Worm (Caenorhabditis elegans): ENCODE results near the gene spin-1.

spin-1 gene

ce11 chrV:12071483-12071882 lies 43.3 kb upstream of the spin-1 start:
- TF ChIP-seq dmd-8 (GFP tag; IDR thresholded peaks at IDR 0.05) (no peak), daf-8 (GFP tag; IDR thresholded peaks at IDR 0.05) (no peak), dpl-1 (GFP tag; optimal IDR thresholded peaks at IDR 0.05) (no peak), mdl-1 (tag; optimal IDR thresholded peaks at IDR 0.05) (peak; percentile 14 to 70), spr-3 (GFP tag; optimal IDR thresholded peaks at IDR 0.05) (no peak), hlh-30 (tag; optimal IDR thresholded peaks at IDR 0.05; ENCODE audit: insufficient read depth) (peak; percentile 81), daf-19 (GFP tag; conservative IDR thresholded peaks at IDR 0.05) (no peak), nhr-41 (GFP tag; IDR thresholded peaks at IDR 0.05) (no peak), ctbp-1 (GFP tag; IDR thresholded peaks at IDR 0.05) (no peak), T20F7.1 (GFP tag; optimal IDR thresholded peaks at IDR 0.05) (no peak), aly-2 (tag; optimal IDR thresholded peaks at IDR 0.05) (no peak), cey-2 (tag; optimal IDR thresholded peaks at IDR 0.05; ENCODE audit: borderline replicate concordance, insufficient read depth) (no peak), madf-5 (GFP tag; IDR thresholded peaks at IDR 0.05) (no peak), nhr-48 (tag; optimal IDR thresholded peaks at IDR 0.05) (no peak), dve-1 (tag; optimal IDR thresholded peaks at IDR 0.05; ENCODE audit: insufficient read depth) (no peak), egl-43 (GFP tag; IDR thresholded peaks at IDR 0.05) (no peak), unc-62 (GFP tag; optimal IDR thresholded peaks at IDR 0.05 in 1 of 2) (peak in 1 of 2 experiments; percentile 3), unc-62 (tag; optimal IDR thresholded peaks at IDR 0.05) (no peak), lir-3 (tag; optimal IDR thresholded peaks at IDR 0.05) (no peak), sdz-12 (GFP tag; optimal IDR thresholded peaks at IDR 0.05) (no peak), egl-27 (tag; optimal IDR thresholded peaks at IDR 0.05) (no peak), lin-15B (tag; optimal IDR thresholded peaks at IDR 0.05) (no peak), nhr-28 (tag; optimal IDR thresholded peaks at IDR 0.05) (peak; percentile 62), hlh-11 (tag; optimal IDR thresholded peaks at IDR 0.05) (peak; percentile 45), vab-7 (GFP tag; IDR thresholded peaks at IDR 0.05) (no peak), F37D6.2 (tag; optimal IDR thresholded peaks at IDR 0.05) (no peak), Y105C5A.15 (GFP tag; IDR thresholded peaks at IDR 0.05) (no peak), ztf-7 (tag; optimal IDR thresholded peaks at IDR 0.05) (no peak), mxl-2 (GFP tag; conservative IDR thresholded peaks at IDR 0.05) (no peak), T26A8.4 (GFP tag; IDR thresholded peaks at IDR 0.05) (no peak), lin-38 (GFP tag; IDR thresholded peaks at IDR 0.05) (no peak), zfp-3 (GFP tag; conservative IDR thresholded peaks at IDR 0.05) (no peak), unc-39 (tag; optimal IDR thresholded peaks at IDR 0.05) (no peak), lsy-2 (tag; optimal IDR thresholded peaks at IDR 0.05) (no peak), rbr-2 (tag; optimal IDR thresholded peaks at IDR 0.05) (no peak), nhr-6 (tag; optimal IDR thresholded peaks at IDR 0.05) (no peak), ZK337.2 (GFP tag; IDR thresholded peaks at IDR 0.05) (no peak), php-3 (GFP tag; IDR thresholded peaks at IDR 0.05) (no peak), mxl-3 (GFP tag; optimal IDR thresholded peaks at IDR 0.05) (peak; percentile 83), dmd-6 (GFP tag; IDR thresholded peaks at IDR 0.05) (peak; percentile 32; the same call in 1 of the 2 replicates), lin-13 (GFP tag; optimal IDR thresholded peaks at IDR 0.05) (no peak), ztf-11 (tag; optimal IDR thresholded peaks at IDR 0.05) (no peak), snpc-4 (tag; optimal IDR thresholded peaks at IDR 0.05) (no peak), mep-1 (tag; optimal IDR thresholded peaks at IDR 0.05) (no peak), attf-4 (tag; optimal IDR thresholded peaks at IDR 0.05) (no peak), nhr-25 (tag; optimal IDR thresholded peaks at IDR 0.05; ENCODE audit: borderline replicate concordance, insufficient read depth) (peak; percentile 65), aha-1 (tag) (peak; percentile 46), nhr-10 (tag; optimal IDR thresholded peaks at IDR 0.05) (no peak), unc-130 (GFP tag; optimal IDR thresholded peaks at IDR 0.05) (no peak)
